Fruit fly (Drosophila melanogaster) whole organism, prepupa: ENCODE data around the gene HP5.

Experiments used
- CG11294 ChIP-seq: fragments of 200-800 bp; sonication (Bioruptor generic); IDR thresholded peaks from 2 replicates; pipeline ENCODE4 v1.3.6; 2022; ENCODE audit warnings: missing biosample characterization, missing genetic modification characterization
- CG1621 ChIP-seq: fragments of 200-800 bp; sonication (Bioruptor generic); optimal IDR thresholded peaks from 3 replicates; lab custom pipeline; 2018; ENCODE audit warnings: missing biosample characterization, mild to moderate bottlenecking, missing genetic modification characterization
- CG6276 ChIP-seq: fragments of 200-800 bp; sonication (Bioruptor generic); optimal IDR thresholded peaks from 2 replicates; lab custom pipeline; 2017; ENCODE audit warnings: missing biosample characterization, mild to moderate bottlenecking, missing genetic modification characterization
- Ets21C ChIP-seq: fragments of 200-800 bp; sonication (Bioruptor generic); optimal IDR thresholded peaks from 3 replicates; lab custom pipeline; 2016; ENCODE audit warnings: missing biosample characterization, missing genetic modification characterization

DNA sequence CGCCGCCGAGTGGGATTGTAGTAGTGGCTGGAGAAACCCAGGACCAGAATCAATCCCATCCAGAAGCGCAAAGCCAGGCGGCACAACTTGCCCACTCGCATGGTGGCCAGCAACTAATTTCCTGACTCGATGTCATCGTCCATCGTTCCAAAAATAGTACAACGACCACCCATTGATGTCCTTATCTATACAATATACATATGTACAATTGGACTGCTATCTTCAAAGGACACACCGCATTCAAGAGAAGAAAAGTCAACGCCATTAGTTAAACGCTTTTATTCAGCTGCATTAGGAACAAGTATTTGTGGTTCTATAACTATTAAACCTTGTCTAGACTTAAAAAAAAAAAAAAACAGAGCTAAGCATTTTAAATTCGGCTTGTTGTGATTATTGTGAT, 41.5 kb upstream of the HP5 start, which contains the start of gene Gr10b:
- TF ChIP-seq CG11294 (GFP tag; lab: Robert Waterston, UW) (no peak), CG6276 (no peak), CG1621 (tag; lab: Kevin White, UChicago) (no peak), Ets21C (GFP tag; lab: Kevin White, UChicago) (no peak)
